Worm (Caenorhabditis elegans) whole organism, young adult: Measurements from ENCODE around the gene C50F7.3.

Experiments
- B0035.1 ChIP-seq: sonication (generic microtip); optimal IDR thresholded peaks from 2 replicates; lab custom pipeline; 2016; ENCODE audit warnings: missing genetic modification characterization, mild to moderate bottlenecking, missing compliant biosample characterization, missing genotype, missing genetic modification reagents
- B0336.3 ChIP-seq: fragments of 200-800 bp; sonication (Bioruptor generic); IDR thresholded peaks from 2 replicates; pipeline ENCODE4 v1.3.6; 2022; ENCODE audit warnings: missing genetic modification characterization, missing compliant biosample characterization
- D2030.7 ChIP-seq: fragments of 200-800 bp; sonication (Bioruptor generic); IDR thresholded peaks from 2 replicates; pipeline ENCODE4 v1.3.6; 2022; ENCODE audit warnings: missing genetic modification reagents, missing genetic modification characterization, missing compliant biosample characterization
- F33H1.4 ChIP-seq: fragments of 200-800 bp; sonication (Bioruptor generic); IDR thresholded peaks from 2 replicates; pipeline ENCODE4 v1.3.6; 2022; ENCODE audit warnings: missing genetic modification reagents, missing genetic modification characterization, missing compliant biosample characterization
- F55B11.4 ChIP-seq: sonication (generic microtip); optimal IDR thresholded peaks from 2 replicates; lab custom pipeline; 2016; ENCODE audit warnings: missing compliant biosample characterization, missing genetic modification characterization, borderline replicate concordance; ENCODE audit not compliant: insufficient read depth
- K11D2.4 ChIP-seq: fragments of 200-800 bp; sonication (Bioruptor generic); IDR thresholded peaks from 2 replicates; pipeline ENCODE4 v1.3.6; 2022; ENCODE audit warnings: missing genetic modification reagents, missing genetic modification characterization, missing compliant biosample characterization
- T26A5.8 ChIP-seq: sonication (generic microtip); optimal IDR thresholded peaks from 2 replicates; lab custom pipeline; 2016; ENCODE audit warnings: missing genetic modification characterization, missing compliant biosample characterization
- Y53G8AR.9 ChIP-seq: fragments of 200-800 bp; sonication (Bioruptor generic); conservative IDR thresholded peaks from 2 replicates; pipeline ENCODE4 v1.3.6; 2022; ENCODE audit warnings: missing genetic modification reagents, missing genetic modification characterization, missing compliant biosample characterization
- Y95B8A.8 ChIP-seq: fragments of 200-800 bp; sonication (Bioruptor generic); IDR thresholded peaks from 2 replicates; pipeline ENCODE4 v1.3.6; 2022; ENCODE audit warnings: missing genetic modification reagents, missing genetic modification characterization, missing compliant biosample characterization
- ZK185.1 ChIP-seq: sonication (generic microtip); optimal IDR thresholded peaks from 2 replicates; lab custom pipeline; 2016; ENCODE audit warnings: mild to moderate bottlenecking, missing genetic modification characterization, missing compliant biosample characterization; ENCODE audit not compliant: poor library complexity, severe bottlenecking
- ama-1 ChIP-seq, 3 experiments: fragments of 150-350 bp in 1 of 3; sonication (generic microtip) in 2 of 3; optimal IDR thresholded peaks; 2 replicates each; lab custom pipeline; 2014 to 2018; ENCODE audit warnings: missing biosample characterization in 2 of 3, missing genetic modification characterization in 2 of 3, missing genetic modification reagents in 2 of 3
- atf-7 ChIP-seq: sonication (generic microtip); optimal IDR thresholded peaks from 2 replicates; lab custom pipeline; 2017; ENCODE audit warnings: mild to moderate bottlenecking, missing genetic modification characterization, missing compliant biosample characterization
- athp-1 ChIP-seq: sonication (generic microtip); optimal IDR thresholded peaks from 2 replicates; lab custom pipeline; 2017; ENCODE audit warnings: mild to moderate bottlenecking, missing genetic modification characterization, missing compliant biosample characterization
- attf-3 ChIP-seq: fragments of 200-800 bp; sonication (Bioruptor generic); conservative IDR thresholded peaks from 2 replicates; pipeline ENCODE4 v1.3.6; 2022; ENCODE audit warnings: missing genetic modification reagents, missing genetic modification characterization, missing compliant biosample characterization
- cebp-1 ChIP-seq, 2 experiments: fragments of 200-800 bp in 1 of 2; sonication (Bioruptor generic) in 1 of 2; sonication (generic microtip) in 1 of 2; IDR thresholded peaks in 1 of 2; optimal IDR thresholded peaks in 1 of 2; 2 replicates each; pipeline versions ENCODE4 v1.3.6 to Lab custom; 2017 to 2022; ENCODE audit warnings: missing compliant biosample characterization in 2 of 2, missing genetic modification characterization in 2 of 2, mild to moderate bottlenecking in 1 of 2, missing genetic modification reagents in 1 of 2, moderate library complexity in 1 of 2
- ceh-27 ChIP-seq: fragments of 200-800 bp; sonication (Bioruptor generic); optimal IDR thresholded peaks from 2 replicates; lab custom pipeline; 2018; ENCODE audit warnings: mild to moderate bottlenecking, missing genetic modification characterization, moderate library complexity, missing compliant biosample characterization
- efl-1 ChIP-seq: fragments of 150-350 bp; optimal IDR thresholded peaks from 2 replicates; lab custom pipeline; 2014; ENCODE audit warnings: missing biosample characterization, missing genetic modification reagents, missing genetic modification characterization
- egrh-3 ChIP-seq: fragments of 200-800 bp; sonication (Bioruptor generic); IDR thresholded peaks from 2 replicates; pipeline ENCODE4 v1.3.6; 2022; ENCODE audit warnings: missing genetic modification reagents, missing genetic modification characterization, missing compliant biosample characterization
- fkh-3 ChIP-seq: sonication (generic microtip); optimal IDR thresholded peaks from 2 replicates; lab custom pipeline; 2016; ENCODE audit warnings: mild to moderate bottlenecking, missing genetic modification characterization, missing compliant biosample characterization
- him-1 ChIP-seq: sonication (generic microtip); optimal IDR thresholded peaks from 2 replicates; lab custom pipeline; 2016; ENCODE audit warnings: missing genotype, missing genetic modification reagents, missing genetic modification characterization, missing compliant biosample characterization
- hmg-1.2 ChIP-seq: fragments of 200-800 bp; sonication (Bioruptor generic); IDR thresholded peaks from 2 replicates; pipeline ENCODE4 v1.3.6; 2022; ENCODE audit warnings: missing genetic modification reagents, missing genetic modification characterization, missing compliant biosample characterization
- hrde-1 ChIP-seq: sonication (generic microtip); optimal IDR thresholded peaks from 2 replicates; lab custom pipeline; 2016; ENCODE audit warnings: missing genetic modification characterization, mild to moderate bottlenecking, missing compliant biosample characterization, moderate library complexity, missing genotype, missing genetic modification reagents, borderline replicate concordance
- let-607 ChIP-seq, 2 experiments: fragments of 200-800 bp in 1 of 2; sonication (Bioruptor generic) in 1 of 2; sonication (generic microtip) in 1 of 2; optimal IDR thresholded peaks; 2 replicates each; lab custom pipeline; 2016 to 2018; ENCODE audit warnings: mild to moderate bottlenecking in 2 of 2, missing compliant biosample characterization in 2 of 2, missing genetic modification characterization in 2 of 2, moderate library complexity in 2 of 2, missing genotype in 1 of 2
- lin-35 ChIP-seq, 3 experiments: fragments of 150-350 bp in 2 of 3; sonication (generic microtip) in 1 of 3; optimal IDR thresholded peaks; 2 replicates each; lab custom pipeline; 2014 to 2018; ENCODE audit warnings: missing biosample characterization in 3 of 3, missing genetic modification characterization in 3 of 3, missing genetic modification reagents in 3 of 3
- lsl-1 ChIP-seq: fragments of 200-800 bp; sonication (Bioruptor generic); optimal IDR thresholded peaks from 2 replicates; lab custom pipeline; 2018; ENCODE audit warnings: mild to moderate bottlenecking, missing genetic modification characterization, moderate library complexity, missing compliant biosample characterization
- madf-3 ChIP-seq: fragments of 200-800 bp; sonication (Bioruptor generic); IDR thresholded peaks from 2 replicates; pipeline ENCODE4 v1.3.6; 2022; ENCODE audit warnings: missing genetic modification reagents, missing genetic modification characterization, missing compliant biosample characterization
- madf-6 ChIP-seq: fragments of 200-800 bp; sonication (Bioruptor generic); IDR thresholded peaks from 2 replicates; pipeline ENCODE4 v1.3.6; 2022; ENCODE audit warnings: missing genetic modification reagents, missing genetic modification characterization, missing compliant biosample characterization
- madf-8 ChIP-seq: fragments of 200-800 bp; sonication (Bioruptor generic); conservative IDR thresholded peaks from 2 replicates; pipeline ENCODE4 v1.3.6; 2022; ENCODE audit warnings: missing genetic modification reagents, missing genetic modification characterization, missing compliant biosample characterization
- mcd-1 ChIP-seq: fragments of 200-800 bp; sonication (Bioruptor generic); IDR thresholded peaks from 2 replicates; pipeline ENCODE4 v1.3.6; 2022; ENCODE audit warnings: missing genetic modification reagents, missing genetic modification characterization, missing compliant biosample characterization
- nfyb-1 ChIP-seq: fragments of 200-800 bp; sonication (Bioruptor generic); IDR thresholded peaks from 2 replicates; pipeline ENCODE4 v1.3.6; 2022; ENCODE audit warnings: missing genetic modification reagents, missing genetic modification characterization, missing compliant biosample characterization
- nhr-27 ChIP-seq: fragments of 200-800 bp; sonication (Bioruptor generic); optimal IDR thresholded peaks from 2 replicates; lab custom pipeline; 2018; ENCODE audit warnings: mild to moderate bottlenecking, missing genetic modification characterization, moderate library complexity, missing compliant biosample characterization
- pbrm-1 ChIP-seq: fragments of 200-800 bp; sonication (Bioruptor generic); IDR thresholded peaks from 2 replicates; pipeline ENCODE4 v1.3.6; 2022; ENCODE audit warnings: missing genetic modification reagents, missing genetic modification characterization, missing compliant biosample characterization
- rpc-1 ChIP-seq, 2 experiments: fragments of 150-350 bp in 1 of 2; sonication (generic microtip) in 1 of 2; optimal IDR thresholded peaks; 2 replicates each; lab custom pipeline; 2014 to 2018; ENCODE audit warnings: missing biosample characterization in 1 of 2, missing genetic modification characterization in 1 of 2, missing genetic modification reagents in 1 of 2, missing genotype in 1 of 2
- sdz-38 ChIP-seq: sonication (generic microtip); optimal IDR thresholded peaks from 2 replicates; lab custom pipeline; 2016; ENCODE audit warnings: missing genotype, missing genetic modification characterization, missing compliant biosample characterization
- sea-2 ChIP-seq: fragments of 200-800 bp; sonication (Bioruptor generic); IDR thresholded peaks from 2 replicates; pipeline ENCODE4 v1.3.6; 2022; ENCODE audit warnings: missing genetic modification characterization, missing compliant biosample characterization
- snpc-1.3 ChIP-seq: sonication (generic microtip); optimal IDR thresholded peaks from 2 replicates; lab custom pipeline; 2017; ENCODE audit warnings: missing genetic modification characterization, mild to moderate bottlenecking, missing compliant biosample characterization, antibody characterized with exemption, moderate library complexity, missing genotype, missing genetic modification reagents; ENCODE audit not compliant: insufficient read depth
- snpc-3.4 ChIP-seq: sonication (generic microtip); optimal IDR thresholded peaks from 2 replicates; lab custom pipeline; 2017; ENCODE audit warnings: missing genetic modification characterization, mild to moderate bottlenecking, missing compliant biosample characterization, antibody characterized with exemption, moderate library complexity, missing genotype, missing genetic modification reagents
- tlf-1 ChIP-seq: fragments of 200-800 bp; sonication (Bioruptor generic); optimal IDR thresholded peaks from 2 replicates; lab custom pipeline; 2018; ENCODE audit warnings: mild to moderate bottlenecking, missing genetic modification characterization, missing compliant biosample characterization
- ztf-28 ChIP-seq: fragments of 200-800 bp; sonication (Bioruptor generic); IDR thresholded peaks from 2 replicates; pipeline ENCODE4 v1.3.6; 2022; ENCODE audit warnings: missing genetic modification reagents, missing genetic modification characterization, missing compliant biosample characterization
- ztf-3 ChIP-seq: fragments of 200-800 bp; sonication (Bioruptor generic); optimal IDR thresholded peaks from 2 replicates; lab custom pipeline; 2018; ENCODE audit warnings: mild to moderate bottlenecking, missing genetic modification characterization, missing compliant biosample characterization

The C50F7.3 gene

ce11 chrIV:7774206-7774605, 42.1 kb downstream of the C50F7.3 start, which contains the start of the genes hcf-1 and swd-2.2 (continued):
- TF ChIP-seq snpc-1.3 (tag; lab: Kevin White, UChicago) (peak; percentile 18), hmg-1.2 (GFP tag; lab: Robert Waterston, UW) (0 out of 2 replicates have a peak, but pooled peaks have one; percentile 5), efl-1 (GFP tag; lab: Kevin White, UChicago) (peak; percentile 56)
- TF ChIP-seq, all 124 proteins: peak for 8

- no peak for TF ChIP-seq lsl-1 (GFP tag; lab: Kevin White, UChicago)
Observed at ce11 chrIV:7775725-7776124, 43.6 kb downstream of the C50F7.3 start, which contains the start of gene swd-2.1. TSS of gene swd-2.1 (plus strand) at chrIV:7776025.

DNA sequence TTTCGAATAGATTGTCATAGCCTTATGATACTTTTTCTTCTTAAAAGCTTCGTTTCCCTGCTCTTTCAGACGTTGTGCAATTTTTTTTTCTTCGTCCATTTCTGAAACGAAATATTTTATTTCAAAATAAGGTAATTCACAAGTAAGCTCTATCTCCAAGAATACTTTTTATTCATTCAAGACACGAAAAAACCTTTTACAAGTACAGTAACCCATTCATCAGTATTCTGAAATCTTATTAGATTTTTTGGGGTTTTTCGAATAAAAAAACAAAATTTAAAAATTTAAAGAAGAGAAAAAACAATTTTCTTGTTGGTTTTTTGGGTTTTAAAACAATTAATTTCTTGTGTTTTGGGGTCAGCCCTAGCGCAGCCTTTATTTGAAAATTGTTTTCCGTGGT, 46.7 kb downstream of the C50F7.3 start, which contains the start of gene rpap-3:
Gene rpap-3 (minus strand): TSS at position 101 of the 400 bp plus-strand sequence.
- TF ChIP-seq rpc-1 (optimal IDR thresholded peaks at IDR 0.05; lab: Kevin White, UChicago), result no peak
- TF ChIP-seq rpc-1 (tag; optimal IDR thresholded peaks at IDR 0.05; lab: Kevin White, UChicago), result no peak
- peak; percentile 30; the same call in 1 of the 2 replicates for TF ChIP-seq madf-6 (GFP tag; lab: Robert Waterston, UW)
- TF ChIP-seq cebp-1 (GFP tag; IDR thresholded peaks at IDR 0.05; lab: Robert Waterston, UW), result no peak
- TF ChIP-seq cebp-1 (tag; optimal IDR thresholded peaks at IDR 0.05; lab: Kevin White, UChicago), result peak; percentile 8
- TF ChIP-seq hrde-1, result peak; percentile 8

- TF ChIP-seq ZK185.1 (tag; lab: Kevin White, UChicago) (peak; percentile 20), F55B11.4 (no peak), mcd-1 (peak; percentile 35; the same call in 1 of the 2 replicates), lin-35 (GFP tag; optimal IDR thresholded peaks at IDR 0.05; lab: Kevin White, UChicago) (no peak), ztf-3 (GFP tag; lab: Kevin White, UChicago) (no peak), F33H1.4 (no peak), athp-1 (tag; lab: Kevin White, UChicago) (peak; percentile 73), atf-7 (tag; lab: Kevin White, UChicago) (peak; percentile 16), D2030.7 (no peak), nfyb-1 (GFP tag; lab: Robert Waterston, UW) (no peak), Y53G8AR.9 (peak; percentile 87), madf-6 (GFP tag; lab: Robert Waterston, UW) (peak; percentile 16; the same call in 1 of the 2 replicates), hmg-1.2 (GFP tag; lab: Robert Waterston, UW) (no peak), B0336.3 (GFP tag; lab: Robert Waterston, UW) (peak; percentile 72; the same call in 1 of the 2 replicates), attf-3 (GFP tag; lab: Robert Waterston, UW) (no peak), snpc-3.4 (tag; lab: Kevin White, UChicago) (no peak), sea-2 (GFP tag; lab: Robert Waterston, UW) (no peak), ama-1 (optimal IDR thresholded peaks at IDR 0.05; lab: Kevin White, UChicago) (no peak), ama-1 (GFP tag; optimal IDR thresholded peaks at IDR 0.05; lab: Kevin White, UChicago) (no peak), fkh-3 (tag; lab: Kevin White, UChicago) (no peak), B0035.1 (tag; lab: Kevin White, UChicago) (no peak), pbrm-1 (GFP tag; lab: Robert Waterston, UW) (0 out of 2 replicates have a peak, but pooled peaks have one; percentile 35), him-1 (tag; lab: Kevin White, UChicago) (no peak), nhr-27 (tag; lab: Kevin White, UChicago) (no peak), tlf-1 (GFP tag; lab: Kevin White, UChicago) (peak; percentile 28), let-607 (tag; optimal IDR thresholded peaks at IDR 0.05; lab: Kevin White, UChicago) (no peak), T26A5.8 (tag; lab: Kevin White, UChicago) (no peak), K11D2.4 (no peak), ceh-27 (no peak), Y95B8A.8 (GFP tag; lab: Robert Waterston, UW) (no peak), sdz-38 (tag; lab: Kevin White, UChicago) (no peak), madf-3 (GFP tag; lab: Robert Waterston, UW) (0 out of 2 replicates have a peak, but pooled peaks have one; percentile 40), madf-8 (GFP tag; lab: Robert Waterston, UW) (no peak), egrh-3 (GFP tag; lab: Robert Waterston, UW) (no peak), ztf-28 (GFP tag; lab: Robert Waterston, UW) (no peak)
Observed at ce11 chrIV:7782292-7782691, 50.2 kb downstream of the C50F7.3 start, which contains the start of gene sec-10. TSS of gene sec-10 (minus strand) at chrIV:7782499.
